Worm (Caenorhabditis elegans): ENCODE results near the gene zip-3.
A peak's percentile ranks its signal among the peaks of the same experiment; 100 is the strongest.
"Not testable (repeated sequence)": the region's sequence is repeated elsewhere in the genome, so short reads cannot be mapped to it uniquely, and the experiment has no call there.

The zip-3 gene

ce11 chrII:14000044-14000443 lies 42.8 kb upstream of the zip-3 start, which contains the start of gene F01D5.3:
TSS of gene F01D5.3 (minus strand) at chrII:14000144.
- TF ChIP-seq ceh-45 (GFP tag; IDR thresholded peaks at IDR 0.05); nhr-232 (tag; optimal IDR thresholded peaks at IDR 0.05); dve-1 (tag; optimal IDR thresholded peaks at IDR 0.05): not testable (repeated sequence)

ce11 chrII:13998964-13999363 lies 41.7 kb upstream of the zip-3 start, which contains the start of gene F01D5.2:
TSS of gene F01D5.2 (minus strand) at chrII:13999064.
- TF ChIP-seq K09A11.1 (tag; optimal IDR thresholded peaks at IDR 0.05; ENCODE audit: insufficient read depth) (no peak), ceh-6 (GFP tag; optimal IDR thresholded peaks at IDR 0.05) (no peak), sdc-2 (tag; optimal IDR thresholded peaks at IDR 0.05) (no peak), ceh-48 (tag; optimal IDR thresholded peaks at IDR 0.05) (no peak), fkh-6 (tag; optimal IDR thresholded peaks at IDR 0.05) (no peak), ceh-2 (tag; optimal IDR thresholded peaks at IDR 0.05) (no peak), rnt-1 (tag; optimal IDR thresholded peaks at IDR 0.05) (no peak), T23F11.4 (GFP tag; optimal IDR thresholded peaks at IDR 0.05) (no peak), pros-1 (tag; optimal IDR thresholded peaks at IDR 0.05) (no peak), unc-3 (GFP tag; conservative IDR thresholded peaks at IDR 0.05) (no peak), unc-3 (tag; optimal IDR thresholded peaks at IDR 0.05) (no peak), dve-1 (tag; optimal IDR thresholded peaks at IDR 0.05) (no peak), eyg-1 (tag; optimal IDR thresholded peaks at IDR 0.05) (no peak), ceh-30 (tag; optimal IDR thresholded peaks at IDR 0.05) (no peak), ceh-34 (tag; optimal IDR thresholded peaks at IDR 0.05) (no peak), gmeb-2 (tag; optimal IDR thresholded peaks at IDR 0.05) (no peak)

- TF ChIP-seq fkh-10 (GFP tag; optimal IDR thresholded peaks at IDR 0.05) (no peak), pqm-1 (tag; optimal IDR thresholded peaks at IDR 0.05) (no peak), elt-2 (tag; optimal IDR thresholded peaks at IDR 0.05) (peak; percentile 13)
Measured at ce11 chrII:13997989-13998388, 40.7 kb upstream of the zip-3 start.

- TF ChIP-seq unc-42 (tag; optimal IDR thresholded peaks at IDR 0.05) (no peak), hlh-6 (tag; optimal IDR thresholded peaks at IDR 0.05) (no peak), pha-2 (tag; optimal IDR thresholded peaks at IDR 0.05) (no peak), ceh-31 (tag; optimal IDR thresholded peaks at IDR 0.05) (no peak), madf-2 (tag; optimal IDR thresholded peaks at IDR 0.05) (no peak), ceh-45 (GFP tag; IDR thresholded peaks at IDR 0.05) (no peak), hlh-15 (tag; optimal IDR thresholded peaks at IDR 0.05) (no peak), pax-1 (tag; optimal IDR thresholded peaks at IDR 0.05) (no peak), ceh-24 (tag; optimal IDR thresholded peaks at IDR 0.05) (no peak), fkh-10 (GFP tag; optimal IDR thresholded peaks at IDR 0.05) (no peak), pat-9 (tag; optimal IDR thresholded peaks at IDR 0.05) (no peak), npax-4 (tag; optimal IDR thresholded peaks at IDR 0.05) (no peak), hlh-13 (GFP tag; optimal IDR thresholded peaks at IDR 0.05) (no peak), ceh-9 (tag; optimal IDR thresholded peaks at IDR 0.05) (no peak)
Measured at ce11 chrII:13997477-13997876, 40.2 kb upstream of the zip-3 start, which contains the start of gene F01D5.1. TSS of gene F01D5.1 (minus strand) at chrII:13997581.

ce11 chrII:13994934-13995333 lies 37.7 kb upstream of the zip-3 start, which contains the start of gene Y39G8B.7:
TSS of gene Y39G8B.7 (minus strand) at chrII:13995034.
- no peak for TF ChIP-seq dve-1 (tag; optimal IDR thresholded peaks at IDR 0.05)
- TF ChIP-seq nhr-11 (tag; optimal IDR thresholded peaks at IDR 0.05): no peak
- no peak for TF ChIP-seq ceh-14 (tag; optimal IDR thresholded peaks at IDR 0.05)
- no peak for TF ChIP-seq pax-1 (tag; optimal IDR thresholded peaks at IDR 0.05)
- TF ChIP-seq ceh-9 (tag; optimal IDR thresholded peaks at IDR 0.05): no peak
- no peak for TF ChIP-seq F13H6.1 (tag; optimal IDR thresholded peaks at IDR 0.05)
- no peak for TF ChIP-seq nhr-232 (tag; optimal IDR thresholded peaks at IDR 0.05)
- no peak for TF ChIP-seq pros-1 (tag; optimal IDR thresholded peaks at IDR 0.05)
- TF ChIP-seq ttx-3 (tag; optimal IDR thresholded peaks at IDR 0.05): no peak
- TF ChIP-seq elt-2 (tag; optimal IDR thresholded peaks at IDR 0.05): no peak
- TF ChIP-seq che-1 (tag; optimal IDR thresholded peaks at IDR 0.05): no peak
- no peak for TF ChIP-seq sdc-2 (tag; optimal IDR thresholded peaks at IDR 0.05)
- TF ChIP-seq tbx-7 (tag; optimal IDR thresholded peaks at IDR 0.05): no peak

Data from whole organism, late embryonic.